Fruit fly (Drosophila melanogaster) whole organism, prepupa: Measurements from ENCODE around the gene CG15177.

Source experiments
- CG11902 ChIP-seq: fragments of 200-800 bp; sonication (Bioruptor generic); optimal IDR thresholded peaks from 3 replicates; lab custom pipeline; 2016; ENCODE audit warnings: missing biosample characterization, missing genetic modification characterization
- CG31627 ChIP-seq: fragments of 200-800 bp; sonication (Bioruptor generic); optimal IDR thresholded peaks from 3 replicates; lab custom pipeline; 2016; ENCODE audit warnings: missing biosample characterization, missing genetic modification characterization
- CG34406 ChIP-seq: fragments of 200-800 bp; sonication (Bioruptor generic); optimal IDR thresholded peaks from 3 replicates; lab custom pipeline; 2016; ENCODE audit warnings: missing biosample characterization, missing genetic modification characterization
- CG6792 ChIP-seq: fragments of 200-800 bp; sonication (Bioruptor generic); optimal IDR thresholded peaks from 3 replicates; lab custom pipeline; 2016; ENCODE audit warnings: missing biosample characterization, missing genetic modification characterization
- Gug ChIP-seq: fragments of 200-800 bp; sonication (Bioruptor generic); IDR thresholded peaks from 2 replicates; pipeline ENCODE4 v1.3.6; 2022; ENCODE audit warnings: missing biosample characterization, missing genetic modification characterization
- Lpt ChIP-seq: fragments of 200-800 bp; sonication (Bioruptor generic); optimal IDR thresholded peaks from 3 replicates; lab custom pipeline; 2016; ENCODE audit warnings: missing biosample characterization, missing genetic modification characterization
- dsx ChIP-seq: fragments of 200-800 bp; optimal IDR thresholded peaks from 3 replicates; lab custom pipeline; 2019; ENCODE audit warnings: missing biosample characterization, mild to moderate bottlenecking, missing genetic modification characterization, moderate library complexity; ENCODE audit not compliant: poor library complexity, severe bottlenecking
- fd85E ChIP-seq: fragments of 200-800 bp; sonication (Bioruptor generic); optimal IDR thresholded peaks from 3 replicates; lab custom pipeline; 2016; ENCODE audit warnings: missing biosample characterization, missing genetic modification characterization
- topi ChIP-seq: fragments of 200-800 bp; sonication (Bioruptor generic); optimal IDR thresholded peaks from 3 replicates; lab custom pipeline; 2016; ENCODE audit warnings: missing biosample characterization, missing genetic modification characterization

dm6 chr3R:6678480-6678879 is 49.4 kb upstream of the CG15177 start, which contains the start of gene lab:
- no peak for TF ChIP-seq CG6792 (GFP tag; lab: Kevin White, UChicago)
- no peak for TF ChIP-seq CG31627
- no peak for TF ChIP-seq Lpt
- TF ChIP-seq dsx = no peak
- TF ChIP-seq CG11902 (GFP tag; lab: Kevin White, UChicago) = no peak
- no peak for TF ChIP-seq Gug
- TF ChIP-seq topi (GFP tag; lab: Kevin White, UChicago) = no peak
- TF ChIP-seq fd85E (GFP tag; lab: Kevin White, UChicago) = no peak
- TF ChIP-seq CG34406 = no peak
